Fruit fly (Drosophila melanogaster): ENCODE data around the gene Sfp24Ba.

Sfp24Ba gene

DNA sequence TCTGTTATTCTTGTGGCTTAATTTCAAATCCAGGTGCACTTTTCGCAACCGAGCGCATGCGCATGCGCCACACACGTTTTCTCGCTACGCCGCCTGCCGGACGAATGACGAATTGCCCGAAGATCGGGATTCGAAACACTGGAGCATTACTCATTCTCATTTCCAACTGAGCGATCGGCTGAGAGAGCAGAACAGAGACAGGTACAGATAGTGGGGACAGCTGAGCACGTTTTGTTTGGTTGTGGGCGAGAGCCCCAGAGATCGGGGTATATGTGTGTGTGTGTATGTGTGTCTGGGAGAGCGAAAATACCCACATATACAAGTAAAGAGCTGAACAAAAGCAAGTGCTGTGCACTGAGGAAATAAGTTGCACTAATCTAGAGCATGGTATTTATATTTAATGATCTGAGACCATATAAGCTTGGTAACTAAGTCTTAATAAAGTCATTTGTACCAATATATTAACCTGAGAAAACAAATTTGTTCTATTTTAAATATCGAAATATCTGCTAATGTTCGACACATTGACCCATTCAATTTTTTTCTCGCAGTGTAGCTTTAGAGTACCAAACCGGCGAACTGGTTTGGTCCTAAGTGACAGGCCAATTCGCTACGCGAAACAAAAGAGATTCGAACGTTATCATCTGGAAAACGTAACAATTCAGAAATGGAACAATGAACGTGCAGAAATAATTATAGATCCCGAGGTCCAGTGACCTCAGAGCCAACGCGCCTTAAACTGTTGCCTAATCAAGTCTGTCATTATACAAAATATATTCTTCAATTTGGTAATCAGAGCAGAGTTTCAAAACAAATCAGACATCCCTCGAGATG is 36.1 kb downstream of the Sfp24Ba start (continued):
- TF ChIP-seq Eip74EF (GFP tag; optimal IDR thresholded peaks at IDR 0.05) (peak in 1 of 2 experiments; percentile 88), CG17186 (GFP tag; optimal IDR thresholded peaks at IDR 0.05) (peak; percentile 95), insv (GFP tag; optimal IDR thresholded peaks at IDR 0.05) (peak; percentile 20 to 74), pros (GFP tag; optimal IDR thresholded peaks at IDR 0.05) (peak; percentile 79), chinmo (GFP tag; IDR thresholded peaks at IDR 0.05; ENCODE audit: partially characterized antibody) (peak; percentile 94; the same call in 3 of the 4 replicates), ara (GFP tag; IDR thresholded peaks at IDR 0.05) (peak; percentile 99), sisA (GFP tag; IDR thresholded peaks at IDR 0.05) (peak; percentile 95), CG4854 (GFP tag; optimal IDR thresholded peaks at IDR 0.05) (peak; percentile 90), al (GFP tag; IDR thresholded peaks at IDR 0.05) (peak; percentile 96), Xbp1 (GFP tag; optimal IDR thresholded peaks at IDR 0.05) (peak; percentile 93), CG12104 (GFP tag; optimal IDR thresholded peaks at IDR 0.05) (peak; percentile 92), Doc3 (GFP tag; IDR thresholded peaks at IDR 0.05; ENCODE audit: partially characterized antibody) (no peak; the same call in 2 of the 3 replicates), CG30020 (tag; optimal IDR thresholded peaks at IDR 0.05) (peak; percentile 72), pho (GFP tag; optimal IDR thresholded peaks at IDR 0.05) (peak; percentile 92), odd (GFP tag; optimal IDR thresholded peaks at IDR 0.05) (peak; percentile 100), CG34376 (GFP tag; optimal IDR thresholded peaks at IDR 0.05) (peak; percentile 97), Nf-YA (GFP tag; IDR thresholded peaks at IDR 0.05) (peak; percentile 89), Myb (GFP tag; optimal IDR thresholded peaks at IDR 0.05) (peak; percentile 84), CoRest (tag; optimal IDR thresholded peaks at IDR 0.05) (peak; percentile 94), CG12942 (GFP tag; optimal IDR thresholded peaks at IDR 0.05) (peak; percentile 88), CG8388 (GFP tag; optimal IDR thresholded peaks at IDR 0.05) (peak; percentile 93), D19A (tag; optimal IDR thresholded peaks at IDR 0.05) (peak; percentile 90), gcm (GFP tag; optimal IDR thresholded peaks at IDR 0.05) (peak; percentile 94), CG1529 (GFP tag; optimal IDR thresholded peaks at IDR 0.05) (peak; percentile 87), az2 (GFP tag; optimal IDR thresholded peaks at IDR 0.05) (peak; percentile 92), CG9797 (GFP tag; optimal IDR thresholded peaks at IDR 0.05) (peak; percentile 67), hbn (GFP tag; IDR thresholded peaks at IDR 0.05; ENCODE audit: partially characterized antibody) (no peak), nom (GFP tag; optimal IDR thresholded peaks at IDR 0.05) (peak; percentile 96), ATbp (GFP tag; optimal IDR thresholded peaks at IDR 0.05) (peak; percentile 89), Rx (GFP tag; IDR thresholded peaks at IDR 0.05) (peak; percentile 97), CG7357 (GFP tag; IDR thresholded peaks at IDR 0.05) (peak; percentile 93), CG32772 (GFP tag; IDR thresholded peaks at IDR 0.05) (peak; percentile 98), z (GFP tag; IDR thresholded peaks at IDR 0.05) (peak; percentile 86), CG3726 (GFP tag; IDR thresholded peaks at IDR 0.05) (peak; percentile 97), dmrt99B (tag; optimal IDR thresholded peaks at IDR 0.05) (peak; percentile 98), E2f2 (GFP tag; IDR thresholded peaks at IDR 0.05) (peak; percentile 81), trem (tag; optimal IDR thresholded peaks at IDR 0.05) (peak; percentile 97), CG15011 (GFP tag; optimal IDR thresholded peaks at IDR 0.05) (peak; percentile 98), CG6854 (GFP tag; optimal IDR thresholded peaks at IDR 0.05) (peak; percentile 92), Med (GFP tag) (peak; percentile 99), Dp (GFP tag; optimal IDR thresholded peaks at IDR 0.05) (no peak), MTF-1 (GFP tag; optimal IDR thresholded peaks at IDR 0.05; ENCODE audit: borderline replicate concordance) (peak; percentile 96), CG7556 (GFP tag; optimal IDR thresholded peaks at IDR 0.05) (peak; percentile 96), CG42726 (GFP tag; IDR thresholded peaks at IDR 0.05; ENCODE audit: partially characterized antibody) (peak; percentile 68), CG1602 (GFP tag; optimal IDR thresholded peaks at IDR 0.05) (peak; percentile 92), CG12155 (GFP tag; optimal IDR thresholded peaks at IDR 0.05) (peak; percentile 87), Meics (GFP tag; optimal IDR thresholded peaks at IDR 0.05) (peak; percentile 99), stc (GFP tag; IDR thresholded peaks at IDR 0.05) (peak; percentile 98)
